Fruit fly (Drosophila melanogaster) ovary, adult (tissue): ENCODE results near the gene east.

ENCODE experiments used
- CG17801 ChIP-seq: fragments of 200-800 bp; optimal IDR thresholded peaks from 2 replicates; lab custom pipeline; 2019; ENCODE audit warnings: missing biosample characterization, mild to moderate bottlenecking, missing genetic modification characterization, moderate library complexity; ENCODE audit not compliant: partially characterized antibody

Gene east

dm6 chrX:2041981-2042847 is 31.6 kb downstream of the east start, which contains the start of the genes Actn and usp:
Gene Actn, minus strand, starts transcription at chrX:2042311.
Gene usp, minus strand, starts transcription at chrX:2042311.
- TF ChIP-seq CG17801 (GFP tag; lab: Kevin White, UChicago): peak; percentile 5

dm6 chrX:2043660-2044397 is 33.2 kb downstream of the east start, which contains the start of gene CG4325:
Gene CG4325, minus strand, starts transcription at chrX:2043818.
- TF ChIP-seq CG17801 (GFP tag; lab: Kevin White, UChicago): no peak

dm6 chrX:2048778-2049686 is 38.4 kb downstream of the east start:
- no peak for TF ChIP-seq CG17801 (GFP tag; lab: Kevin White, UChicago)

- TF ChIP-seq CG17801 (GFP tag; lab: Kevin White, UChicago): peak; percentile 98
Measured at dm6 chrX:2050070-2050899, 39.6 kb downstream of the east start, which contains the start of gene moody. Gene moody, minus strand, starts transcription at chrX:2050120.

dm6 chrX:2061119-2061518 is 50.5 kb downstream of the east start:
- TF ChIP-seq CG17801 (GFP tag; lab: Kevin White, UChicago): no peak

dm6 chrX:2061849-2062248 is 51.2 kb downstream of the east start, which contains the start of gene Sik2:
Gene Sik2, minus strand, starts transcription at chrX:2061915.
- TF ChIP-seq CG17801 (GFP tag; lab: Kevin White, UChicago): no peak

- peak; percentile 59 for TF ChIP-seq CG17801 (GFP tag; lab: Kevin White, UChicago)
Measured at dm6 chrX:2065073-2065472, 54.4 kb downstream of the east start, which contains the start of gene CG4281. Gene CG4281, minus strand, starts transcription at chrX:2065142.

- no peak for TF ChIP-seq CG17801 (GFP tag; lab: Kevin White, UChicago)
Measured at dm6 chrX:2066259-2066658, 55.6 kb downstream of the east start, which contains the start of gene CG14054. Gene CG14054, minus strand, starts transcription at chrX:2066359.

dm6 chrX:2068292-2068691 is 57.6 kb downstream of the east start, which contains the start of gene CG4194:
Gene CG4194, plus strand, starts transcription at chrX:2068592.
- TF ChIP-seq CG17801 (GFP tag; lab: Kevin White, UChicago): no peak

- peak; percentile 22 for TF ChIP-seq CG17801 (GFP tag; lab: Kevin White, UChicago)
Measured at dm6 chrX:2069787-2070707, 59.4 kb downstream of the east start.

- peak; percentile 72 for TF ChIP-seq CG17801 (GFP tag; lab: Kevin White, UChicago)
Measured at dm6 chrX:2070708-2071063, 60.0 kb downstream of the east start.
